Fruit fly (Drosophila melanogaster) whole organism, embryonic: Measurements from ENCODE around the gene Cpr73D.

Source experiments
- Blimp-1 ChIP-seq: fragments of 200-800 bp; sonication (Bioruptor generic); optimal IDR thresholded peaks from 3 replicates; lab custom pipeline; 2018; ENCODE audit warnings: missing biosample characterization, missing genetic modification characterization, mild to moderate bottlenecking, moderate library complexity, missing genetic modification reagents
- CG1024 ChIP-seq: fragments of 200-800 bp; sonication (Bioruptor generic); IDR thresholded peaks from 2 replicates; pipeline ENCODE4 v1.3.6; 2022; ENCODE audit warnings: missing biosample characterization, missing genetic modification characterization
- CG10543 ChIP-seq: fragments of 200-800 bp; sonication (Bioruptor generic); optimal IDR thresholded peaks from 3 replicates; lab custom pipeline; 2017; ENCODE audit warnings: missing biosample characterization, mild to moderate bottlenecking, missing genetic modification characterization, moderate library complexity
- CG11085 ChIP-seq: fragments of 200-800 bp; sonication (Bioruptor generic); IDR thresholded peaks from 2 replicates; pipeline ENCODE4 v1.3.6; 2022; ENCODE audit warnings: missing biosample characterization, missing genetic modification characterization
- CG12071 ChIP-seq: fragments of 200-800 bp; sonication (Bioruptor generic); optimal IDR thresholded peaks from 3 replicates; lab custom pipeline; 2018; ENCODE audit warnings: missing biosample characterization, mild to moderate bottlenecking, missing genetic modification characterization
- CG1233 ChIP-seq: fragments of 200-800 bp; sonication (Bioruptor generic); optimal IDR thresholded peaks from 4 replicates; lab custom pipeline; 2018; ENCODE audit warnings: missing biosample characterization, mild to moderate bottlenecking, missing genetic modification characterization
- CG12769 ChIP-seq: fragments of 200-800 bp; sonication (Bioruptor generic); optimal IDR thresholded peaks from 2 replicates; lab custom pipeline; 2019; ENCODE audit warnings: missing biosample characterization, mild to moderate bottlenecking, missing genetic modification characterization, moderate library complexity
- CG14050 ChIP-seq: fragments of 200-800 bp; sonication (Bioruptor generic); IDR thresholded peaks from 3 replicates; pipeline ENCODE4 v1.3.6; 2022; ENCODE audit warnings: missing biosample characterization, missing genetic modification characterization
- CG15514 ChIP-seq: fragments of 200-800 bp; sonication (Bioruptor generic); optimal IDR thresholded peaks from 3 replicates; lab custom pipeline; 2017; ENCODE audit warnings: missing biosample characterization, missing genetic modification characterization, mild to moderate bottlenecking, moderate library complexity, missing genetic modification reagents
- CG16813 ChIP-seq: fragments of 200-800 bp; sonication (Bioruptor generic); IDR thresholded peaks from 3 replicates; pipeline ENCODE4 v1.3.6; 2022; ENCODE audit warnings: missing biosample characterization, missing genetic modification characterization; ENCODE audit not compliant: partially characterized antibody
- CG16815 ChIP-seq: fragments of 200-800 bp; sonication (Bioruptor generic); optimal IDR thresholded peaks from 3 replicates; lab custom pipeline; 2017; ENCODE audit warnings: missing biosample characterization, mild to moderate bottlenecking, missing genetic modification characterization
- CG17359 ChIP-seq: fragments of 200-800 bp; sonication (Bioruptor generic); optimal IDR thresholded peaks from 3 replicates; lab custom pipeline; 2018; ENCODE audit warnings: missing biosample characterization, mild to moderate bottlenecking, missing genetic modification characterization, moderate library complexity
- CG1792 ChIP-seq: fragments of 200-800 bp; sonication (Bioruptor generic); optimal IDR thresholded peaks from 2 replicates; lab custom pipeline; 2016; ENCODE audit warnings: missing biosample characterization, missing genetic modification characterization
- CG18011 ChIP-seq: fragments of 200-800 bp; sonication (Bioruptor generic); optimal IDR thresholded peaks from 2 replicates; lab custom pipeline; 2017; ENCODE audit warnings: missing biosample characterization, missing genetic modification characterization, mild to moderate bottlenecking, moderate library complexity, missing genotype
- CG18599 ChIP-seq: fragments of 200-800 bp; sonication (Bioruptor generic); optimal IDR thresholded peaks from 3 replicates; lab custom pipeline; 2017; ENCODE audit warnings: missing biosample characterization, missing genetic modification characterization, mild to moderate bottlenecking, moderate library complexity, missing genetic modification reagents
- CG30020 ChIP-seq: fragments of 200-800 bp; optimal IDR thresholded peaks from 2 replicates; lab custom pipeline; 2019; ENCODE audit warnings: missing biosample characterization, mild to moderate bottlenecking, missing genetic modification characterization, moderate library complexity
- CG30403 ChIP-seq: fragments of 200-800 bp; sonication (Bioruptor generic); optimal IDR thresholded peaks from 3 replicates; lab custom pipeline; 2016; ENCODE audit warnings: missing biosample characterization, missing genetic modification characterization
- CG42726 ChIP-seq: fragments of 200-800 bp; sonication (Bioruptor generic); IDR thresholded peaks from 2 replicates; pipeline ENCODE4 v1.3.6; 2022; ENCODE audit warnings: missing biosample characterization, missing genetic modification characterization; ENCODE audit not compliant: partially characterized antibody
- CG4820 ChIP-seq: fragments of 200-800 bp; sonication (Bioruptor generic); optimal IDR thresholded peaks from 3 replicates; lab custom pipeline; 2016; ENCODE audit warnings: missing biosample characterization, missing genetic modification characterization
- CG6654 ChIP-seq: fragments of 200-800 bp; sonication (Bioruptor generic); optimal IDR thresholded peaks from 2 replicates; lab custom pipeline; 2017; ENCODE audit warnings: missing biosample characterization, mild to moderate bottlenecking, missing genetic modification characterization
- CG6765 ChIP-seq: fragments of 200-800 bp; sonication (Bioruptor generic); optimal IDR thresholded peaks from 3 replicates; lab custom pipeline; 2017; ENCODE audit warnings: missing biosample characterization, mild to moderate bottlenecking, missing genetic modification characterization
- CG8089 ChIP-seq: fragments of 200-800 bp; sonication (Bioruptor generic); optimal IDR thresholded peaks from 3 replicates; lab custom pipeline; 2016; ENCODE audit warnings: missing biosample characterization, missing genetic modification characterization
- CG9609 ChIP-seq: fragments of 200-800 bp; sonication (Bioruptor generic); optimal IDR thresholded peaks from 3 replicates; lab custom pipeline; 2016; ENCODE audit warnings: missing biosample characterization, missing genetic modification characterization
- Deaf1 ChIP-seq: fragments of 200-800 bp; optimal IDR thresholded peaks from 3 replicates; lab custom pipeline; 2019; ENCODE audit warnings: missing biosample characterization, mild to moderate bottlenecking, missing genetic modification characterization, moderate library complexity
- Ets97D ChIP-seq: fragments of 200-800 bp; sonication (Bioruptor generic); optimal IDR thresholded peaks from 3 replicates; lab custom pipeline; 2016; ENCODE audit warnings: missing biosample characterization, missing genetic modification characterization
- Gug ChIP-seq: fragments of 200-800 bp; sonication (Bioruptor generic); IDR thresholded peaks from 4 replicates; pipeline ENCODE4 v1.3.6; 2022; ENCODE audit warnings: missing biosample characterization, missing genetic modification characterization
- HLH3B ChIP-seq: fragments of 200-800 bp; sonication (Bioruptor generic); IDR thresholded peaks from 2 replicates; pipeline ENCODE4 v1.3.6; 2022; ENCODE audit warnings: missing biosample characterization, missing genetic modification characterization
- Med ChIP-seq: fragments of 200-800 bp; sonication (Bioruptor generic); peaks from one replicate; lab custom pipeline; 2016; ENCODE audit warnings: missing biosample characterization, missing genetic modification characterization, mild to moderate bottlenecking, inconsistent platforms, moderate library complexity
- Nf-YC ChIP-seq: fragments of 200-800 bp; optimal IDR thresholded peaks from 3 replicates; lab custom pipeline; 2019; ENCODE audit warnings: missing biosample characterization, mild to moderate bottlenecking, missing genetic modification characterization, moderate library complexity
- NfI ChIP-seq: fragments of 200-800 bp; sonication (Bioruptor generic); optimal IDR thresholded peaks from 3 replicates; lab custom pipeline; 2018; ENCODE audit warnings: missing biosample characterization, mild to moderate bottlenecking, missing genetic modification characterization, moderate library complexity
- Opbp ChIP-seq: fragments of 200-800 bp; sonication (Bioruptor generic); IDR thresholded peaks from 3 replicates; pipeline ENCODE4 v1.3.6; 2022; ENCODE audit warnings: missing biosample characterization, missing genetic modification characterization; ENCODE audit not compliant: partially characterized antibody
- Pdp1 ChIP-seq, 2 experiments: fragments of 200-800 bp; sonication (Bioruptor generic); optimal IDR thresholded peaks; 3 replicates each; lab custom pipeline; 2016; ENCODE audit warnings: missing biosample characterization in 2 of 2, missing genetic modification characterization in 2 of 2, mild to moderate bottlenecking in 1 of 2, moderate library complexity in 1 of 2
- Sox102F ChIP-seq: fragments of 200-800 bp; sonication (Bioruptor generic); optimal IDR thresholded peaks from 2 replicates; lab custom pipeline; 2018; ENCODE audit warnings: missing biosample characterization, mild to moderate bottlenecking, missing genetic modification characterization, moderate library complexity
- Vsx1 ChIP-seq: fragments of 200-800 bp; sonication (Bioruptor generic); optimal IDR thresholded peaks from 2 replicates; lab custom pipeline; 2017; ENCODE audit warnings: missing biosample characterization, mild to moderate bottlenecking, missing genetic modification characterization, missing genetic modification reagents
- aop ChIP-seq: fragments of 200-800 bp; sonication (Bioruptor generic); IDR thresholded peaks from 2 replicates; pipeline ENCODE4 v1.3.6; 2022; ENCODE audit warnings: missing biosample characterization, missing genetic modification characterization
- bowl ChIP-seq: fragments of 200-800 bp; sonication (Bioruptor generic); IDR thresholded peaks from 2 replicates; pipeline ENCODE4 v1.3.6; 2022; ENCODE audit warnings: missing biosample characterization, missing genetic modification characterization
- chinmo ChIP-seq: fragments of 200-800 bp; sonication (Bioruptor generic); IDR thresholded peaks from 4 replicates; pipeline ENCODE4 v1.3.6; 2022; ENCODE audit warnings: missing biosample characterization, missing genetic modification characterization; ENCODE audit not compliant: partially characterized antibody
- crol ChIP-seq: fragments of 200-800 bp; sonication (Bioruptor generic); IDR thresholded peaks from 2 replicates; pipeline ENCODE4 v1.3.6; 2022; ENCODE audit warnings: missing biosample characterization, missing genetic modification characterization
- dmrt99B ChIP-seq: fragments of 200-800 bp; sonication (Bioruptor generic); optimal IDR thresholded peaks from 2 replicates; lab custom pipeline; 2018; ENCODE audit warnings: missing biosample characterization, mild to moderate bottlenecking, missing genetic modification characterization, moderate library complexity
- grn ChIP-seq: fragments of 200-800 bp; sonication (Bioruptor generic); optimal IDR thresholded peaks from 3 replicates; lab custom pipeline; 2017; ENCODE audit warnings: missing biosample characterization, missing genetic modification characterization
- ham ChIP-seq: fragments of 200-800 bp; sonication (Bioruptor generic); IDR thresholded peaks from 2 replicates; pipeline ENCODE4 v1.3.6; 2022; ENCODE audit warnings: missing biosample characterization, missing genetic modification characterization
- pros ChIP-seq: fragments of 200-800 bp; sonication (Bioruptor generic); optimal IDR thresholded peaks from 3 replicates; lab custom pipeline; 2019; ENCODE audit warnings: missing biosample characterization, mild to moderate bottlenecking, missing genetic modification characterization, moderate library complexity
- seq ChIP-seq: fragments of 200-800 bp; sonication (Bioruptor generic); IDR thresholded peaks from 2 replicates; pipeline ENCODE4 v1.3.6; 2022; ENCODE audit warnings: missing biosample characterization, missing genetic modification characterization
- sim ChIP-seq: fragments of 200-800 bp; sonication (Bioruptor generic); IDR thresholded peaks from 2 replicates; pipeline ENCODE4 v1.3.6; 2022; ENCODE audit warnings: missing biosample characterization, missing genetic modification characterization
- so ChIP-seq: fragments of 200-800 bp; sonication (Bioruptor generic); IDR thresholded peaks from 3 replicates; pipeline ENCODE4 v1.3.6; 2022; ENCODE audit warnings: missing biosample characterization, missing genetic modification characterization
- sr ChIP-seq: fragments of 200-800 bp; sonication (Bioruptor generic); IDR thresholded peaks from 3 replicates; pipeline ENCODE4 v1.3.6; 2022; ENCODE audit warnings: missing biosample characterization, missing genetic modification characterization
- ssp ChIP-seq: fragments of 200-800 bp; sonication (Bioruptor generic); IDR thresholded peaks from 2 replicates; pipeline ENCODE4 v1.3.6; 2022; ENCODE audit warnings: missing biosample characterization, missing genetic modification characterization
- vvl ChIP-seq: fragments of 200-800 bp; sonication (Bioruptor generic); IDR thresholded peaks from 2 replicates; pipeline ENCODE4 v1.3.6; 2022; ENCODE audit warnings: missing biosample characterization, missing genetic modification characterization
- wdn ChIP-seq: fragments of 200-800 bp; sonication (Bioruptor generic); IDR thresholded peaks from 2 replicates; pipeline ENCODE4 v1.3.6; 2022; ENCODE audit warnings: missing biosample characterization, missing genetic modification characterization

Gene Cpr73D

DNA sequence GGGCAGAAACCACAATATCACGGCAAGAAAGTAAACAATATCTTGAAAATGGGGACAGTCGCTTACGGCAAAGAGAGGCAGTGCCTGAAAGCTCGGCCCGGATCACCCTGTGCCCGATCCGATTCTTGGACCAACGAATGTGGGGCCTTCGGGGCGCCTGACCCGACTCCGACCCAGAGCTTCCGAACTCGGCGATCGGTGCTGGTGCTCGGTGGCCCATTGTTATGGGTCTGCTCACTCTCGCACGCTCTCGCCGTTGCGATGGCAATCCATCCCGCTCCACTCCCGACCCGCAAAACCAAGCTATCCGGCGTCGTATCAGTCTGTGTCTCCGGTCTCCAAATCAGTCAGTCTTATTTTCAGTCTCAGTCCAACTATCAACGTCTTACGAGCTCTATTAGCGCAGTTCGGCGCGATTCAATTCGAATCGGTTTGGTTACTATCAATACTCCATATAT, 12.2 kb upstream of the Cpr73D start, which contains the start of gene Exn (continued):
- TF ChIP-seq CG1233 (GFP tag; lab: Kevin White, UChicago): no peak
- TF ChIP-seq CG16815 (GFP tag; lab: Kevin White, UChicago): no peak
- no peak for TF ChIP-seq CG6654 (GFP tag; lab: Kevin White, UChicago)
- no peak for TF ChIP-seq Nf-YC (tag; lab: Kevin White, UChicago)
- TF ChIP-seq CG16813: no peak
- TF ChIP-seq Sox102F: no peak
- peak; percentile 12 for TF ChIP-seq CG17359
- TF ChIP-seq CG18011: no peak
- TF ChIP-seq CG4820: no peak
- no peak for TF ChIP-seq Blimp-1 (GFP tag; lab: Kevin White, UChicago)
- peak; percentile 50 for TF ChIP-seq CG18599 (GFP tag; lab: Kevin White, UChicago)
- TF ChIP-seq CG30403 (GFP tag; lab: Kevin White, UChicago): no peak
- no peak for TF ChIP-seq CG14050 (GFP tag; lab: Robert Waterston, UW)
- TF ChIP-seq NfI: no peak
- no peak for TF ChIP-seq Ets97D (GFP tag; lab: Kevin White, UChicago)
- TF ChIP-seq CG42726 (GFP tag; lab: Robert Waterston, UW): no peak
- peak; percentile 92 for TF ChIP-seq crol (GFP tag; lab: Robert Waterston, UW)
- TF ChIP-seq aop (GFP tag; lab: Robert Waterston, UW): no peak
- peak; percentile 65 for TF ChIP-seq grn (GFP tag; lab: Kevin White, UChicago)
- TF ChIP-seq sim (GFP tag; lab: Robert Waterston, UW): no peak
- no peak for TF ChIP-seq seq (GFP tag; lab: Robert Waterston, UW)
- TF ChIP-seq dmrt99B (tag; lab: Kevin White, UChicago): no peak
- peak; percentile 43 for TF ChIP-seq CG6765 (GFP tag; lab: Kevin White, UChicago)

- peak; percentile 79 for TF ChIP-seq Med
- peak; percentile 59 for TF ChIP-seq vvl (GFP tag; lab: Robert Waterston, UW)
- no peak for TF ChIP-seq CG6765 (GFP tag; lab: Kevin White, UChicago)
- TF ChIP-seq HLH3B (GFP tag; lab: Robert Waterston, UW): no peak
- TF ChIP-seq CG15514 (GFP tag; lab: Kevin White, UChicago): no peak
- TF ChIP-seq CG1024 (GFP tag; lab: Robert Waterston, UW): no peak
- 0 out of 2 replicates have a peak, but pooled peaks have one; percentile 31 for TF ChIP-seq bowl (GFP tag; lab: Robert Waterston, UW)
- no peak for TF ChIP-seq Vsx1 (GFP tag; lab: Kevin White, UChicago)
- no peak for TF ChIP-seq wdn (GFP tag; lab: Robert Waterston, UW)
- TF ChIP-seq ham (GFP tag; lab: Robert Waterston, UW): no peak
- no peak for TF ChIP-seq Opbp
- TF ChIP-seq CG9609: no peak
- peak; percentile 17 for TF ChIP-seq pros (GFP tag; lab: Kevin White, UChicago)
- no peak for TF ChIP-seq Gug (GFP tag; lab: Robert Waterston, UW)
- TF ChIP-seq CG10543 (GFP tag; lab: Kevin White, UChicago): peak; percentile 75
- TF ChIP-seq ssp (GFP tag; lab: Robert Waterston, UW): no peak
- TF ChIP-seq CG8089 (GFP tag; lab: Kevin White, UChicago): no peak
- TF ChIP-seq Pdp1 (GFP tag; optimal IDR thresholded peaks at IDR 0.05; lab: Kevin White, UChicago): peak in 1 of 2 experiments; percentile 94
- TF ChIP-seq CG11085 (GFP tag; lab: Robert Waterston, UW): no peak
- TF ChIP-seq CG30020 (tag; lab: Kevin White, UChicago): no peak
- no peak for TF ChIP-seq CG1792 (GFP tag; lab: Kevin White, UChicago)
- TF ChIP-seq so (GFP tag; lab: Robert Waterston, UW): no peak
- TF ChIP-seq CG12769 (tag; lab: Kevin White, UChicago): peak; percentile 92
- peak; percentile 71; the same call in 1 of the 4 replicates for TF ChIP-seq chinmo (GFP tag; lab: Robert Waterston, UW)
- peak; percentile 72; the same call in 1 of the 3 replicates for TF ChIP-seq sr (GFP tag; lab: Robert Waterston, UW)
- TF ChIP-seq Deaf1: peak; percentile 43
- no peak for TF ChIP-seq CG12071 (GFP tag; lab: Kevin White, UChicago)
Measured at dm6 chr3L:16958397-16959080, 1.1 kb upstream of the Cpr73D start.
